Worm (Caenorhabditis elegans) whole organism, mixed stage, embryonic: ENCODE data around the gene ZK1240.5.

Experiments
- elt-1 ChIP-seq: sonication (generic microtip); optimal IDR thresholded peaks from 2 replicates; lab custom pipeline; 2017; ENCODE audit warnings: missing genetic modification characterization, mild to moderate bottlenecking, missing compliant biosample characterization, antibody characterized with exemption, moderate library complexity, borderline replicate concordance; ENCODE audit not compliant: insufficient read depth
- lin-13 ChIP-seq: fragments of 150-350 bp; optimal IDR thresholded peaks from 2 replicates; lab custom pipeline; 2014; ENCODE audit warnings: missing biosample characterization, missing genetic modification characterization
- lsy-2 ChIP-seq: fragments of 150-350 bp; optimal IDR thresholded peaks from 2 replicates; lab custom pipeline; 2014; ENCODE audit warnings: missing biosample characterization, missing genetic modification characterization
- mep-1 ChIP-seq: fragments of 150-350 bp; optimal IDR thresholded peaks from 2 replicates; lab custom pipeline; 2017; ENCODE audit warnings: missing biosample characterization, missing genetic modification reagents, missing genetic modification characterization, inconsistent platforms
- nhr-12 ChIP-seq: fragments of 150-350 bp; optimal IDR thresholded peaks from 2 replicates; lab custom pipeline; 2014; ENCODE audit warnings: missing biosample characterization, missing genetic modification characterization
- nhr-237 ChIP-seq: fragments of 150-350 bp; optimal IDR thresholded peaks from 2 replicates; lab custom pipeline; 2014; ENCODE audit warnings: missing biosample characterization, missing genetic modification characterization
- nhr-28 ChIP-seq: fragments of 150-350 bp; optimal IDR thresholded peaks from 2 replicates; lab custom pipeline; 2014; ENCODE audit warnings: missing biosample characterization, missing genetic modification characterization
- nhr-76 ChIP-seq: sonication (generic microtip); optimal IDR thresholded peaks from 2 replicates; lab custom pipeline; 2017; ENCODE audit warnings: missing biosample characterization, missing genetic modification characterization
- pha-4 ChIP-seq: fragments of 150-350 bp; optimal IDR thresholded peaks from 2 replicates; lab custom pipeline; 2018; ENCODE audit warnings: missing biosample characterization, missing genetic modification reagents, missing genetic modification characterization
- snpc-4 ChIP-seq: fragments of 150-350 bp; optimal IDR thresholded peaks from 2 replicates; lab custom pipeline; 2014; ENCODE audit warnings: missing biosample characterization, missing genetic modification characterization
- unc-39 ChIP-seq: fragments of 150-350 bp; optimal IDR thresholded peaks from 2 replicates; lab custom pipeline; 2014; ENCODE audit warnings: missing biosample characterization, missing genetic modification characterization
- unc-62 ChIP-seq: fragments of 150-350 bp; optimal IDR thresholded peaks from 2 replicates; lab custom pipeline; 2014; ENCODE audit warnings: missing biosample characterization, missing genetic modification reagents, missing genetic modification characterization
- zip-8 ChIP-seq: fragments of 150-350 bp; optimal IDR thresholded peaks from 2 replicates; lab custom pipeline; 2014; ENCODE audit warnings: missing biosample characterization, missing genetic modification characterization

ce11 chrII:2295817-2296315 is 21.9 kb downstream of the ZK1240.5 start, which contains the start of gene fbxc-25:
- TF ChIP-seq nhr-28 (tag; lab: Kevin White, UChicago) (no peak), lin-13 (no peak), snpc-4 (tag; lab: Kevin White, UChicago) (no peak), lsy-2 (tag; lab: Kevin White, UChicago) (no peak), nhr-12 (tag; lab: Kevin White, UChicago) (no peak), nhr-237 (tag; lab: Kevin White, UChicago) (no peak), unc-62 (GFP tag; lab: Kevin White, UChicago) (no peak), zip-8 (tag; lab: Kevin White, UChicago) (no peak), mep-1 (no peak), unc-39 (tag; lab: Kevin White, UChicago) (no peak), pha-4 (tag; lab: Kevin White, UChicago) (no peak), nhr-76 (tag; lab: Kevin White, UChicago) (no peak), elt-1 (tag; lab: Kevin White, UChicago) (no peak)
